Worm (Caenorhabditis elegans): Measurements from ENCODE around the gene F58B4.7.

DNA sequence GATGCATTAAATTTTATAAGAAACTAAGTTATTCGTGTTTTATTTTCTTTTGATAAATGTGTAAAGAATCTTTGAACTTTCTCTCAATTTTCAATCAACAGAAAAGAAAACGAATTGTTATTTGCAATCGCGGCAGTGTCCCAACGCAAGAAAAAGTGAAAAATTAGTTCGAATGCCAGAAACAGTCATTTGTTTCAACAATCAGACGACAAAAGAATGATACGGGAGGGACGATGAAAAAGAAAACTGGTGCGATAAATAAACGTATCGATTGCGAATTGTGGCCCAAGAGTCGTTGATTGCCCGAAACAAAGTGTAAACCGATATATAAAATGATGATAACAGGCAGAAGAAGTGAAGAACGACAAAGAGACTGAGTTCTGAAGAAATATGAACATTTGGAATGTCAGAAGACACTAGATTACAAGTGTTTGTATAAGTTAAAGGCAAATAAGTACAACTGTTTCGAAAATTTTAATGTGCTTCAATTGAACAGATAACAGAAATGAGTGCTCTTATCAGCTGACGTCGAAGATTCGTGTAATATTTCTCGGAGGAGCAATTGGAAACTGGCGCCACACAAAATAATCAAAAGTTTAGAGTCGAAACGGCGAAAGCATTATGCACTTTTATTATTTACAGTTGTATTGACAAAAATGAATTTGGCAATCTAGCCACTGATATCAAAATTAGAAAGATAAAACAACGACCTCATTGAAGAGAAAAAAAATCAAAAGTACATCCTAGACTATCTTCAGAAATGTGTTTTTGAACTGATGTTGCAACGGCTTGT lies 45.1 kb downstream of the F58B4.7 start:
- no peak for TF ChIP-seq unc-39 (tag; optimal IDR thresholded peaks at IDR 0.05)
- no peak for TF ChIP-seq fos-1 (tag; optimal IDR thresholded peaks at IDR 0.05)
- TF ChIP-seq ceh-16 (tag; optimal IDR thresholded peaks at IDR 0.05), result no peak
- TF ChIP-seq nhr-11 (tag; optimal IDR thresholded peaks at IDR 0.05), result no peak
- no peak for TF ChIP-seq snpc-4 (tag; optimal IDR thresholded peaks at IDR 0.05)
- no peak for TF ChIP-seq ama-1 (optimal IDR thresholded peaks at IDR 0.05)
- peak; percentile 95 for TF ChIP-seq pqm-1 (tag; optimal IDR thresholded peaks at IDR 0.05)
- no peak for TF ChIP-seq ztf-4 (tag; optimal IDR thresholded peaks at IDR 0.05)
- no peak for TF ChIP-seq mdl-1 (tag; optimal IDR thresholded peaks at IDR 0.05)
- peak; percentile 36 for TF ChIP-seq jun-1 (tag; optimal IDR thresholded peaks at IDR 0.05)
- no peak for TF ChIP-seq unc-62 (GFP tag; optimal IDR thresholded peaks at IDR 0.05)
- TF ChIP-seq fkh-2 (tag; optimal IDR thresholded peaks at IDR 0.05), result no peak
